Worm (Caenorhabditis elegans): ENCODE data around the gene zipt-2.2.

Gene zipt-2.2

ce11 chrIV:4265224-4265623, 30.1 kb upstream of the zipt-2.2 start, which contains the start of gene F36A4.5:
TSS of gene F36A4.5 (plus strand) at chrIV:4265524.
- no peak for TF ChIP-seq ztf-11 (tag; optimal IDR thresholded peaks at IDR 0.05)
- no peak for TF ChIP-seq swsn-7 (tag; optimal IDR thresholded peaks at IDR 0.05)
- TF ChIP-seq ceh-8 (GFP tag; optimal IDR thresholded peaks at IDR 0.05) = no peak
- no peak for TF ChIP-seq dpl-1 (GFP tag; optimal IDR thresholded peaks at IDR 0.05)
- no peak for TF ChIP-seq nhr-237 (tag; optimal IDR thresholded peaks at IDR 0.05)
- TF ChIP-seq lsy-2 (tag; optimal IDR thresholded peaks at IDR 0.05) = no peak
- no peak for TF ChIP-seq ceh-90 (tag; optimal IDR thresholded peaks at IDR 0.05)
- no peak for TF ChIP-seq nhr-77 (tag; optimal IDR thresholded peaks at IDR 0.05)
- no peak for TF ChIP-seq unc-130 (tag; optimal IDR thresholded peaks at IDR 0.05)
- TF ChIP-seq Y116A8C.19 (tag; optimal IDR thresholded peaks at IDR 0.05; ENCODE audit: borderline replicate concordance) = no peak
- no peak for TF ChIP-seq nhr-19 (GFP tag; conservative IDR thresholded peaks at IDR 0.05)
- TF ChIP-seq nhr-28 (tag; optimal IDR thresholded peaks at IDR 0.05) = no peak
- TF ChIP-seq lir-3 (tag; optimal IDR thresholded peaks at IDR 0.05; ENCODE audit: poor library complexity) = no peak
- no peak for TF ChIP-seq nhr-71 (tag; optimal IDR thresholded peaks at IDR 0.05)
- no peak for TF ChIP-seq aha-1 (tag; optimal IDR thresholded peaks at IDR 0.05)
- no peak for TF ChIP-seq hlh-4 (tag; optimal IDR thresholded peaks at IDR 0.05)
- TF ChIP-seq mdl-1 (tag; optimal IDR thresholded peaks at IDR 0.05) = no peak
- TF ChIP-seq egl-13 (tag; optimal IDR thresholded peaks at IDR 0.05) = no peak
- no peak for TF ChIP-seq aly-2 (tag; optimal IDR thresholded peaks at IDR 0.05)
- TF ChIP-seq C16A3.4 (tag; optimal IDR thresholded peaks at IDR 0.05) = no peak

ce11 chrIV:4264649-4265048, 29.5 kb upstream of the zipt-2.2 start:
- TF ChIP-seq nhr-11 (tag; optimal IDR thresholded peaks at IDR 0.05) = no peak
- peak; percentile 74 for TF ChIP-seq ceh-8 (GFP tag; optimal IDR thresholded peaks at IDR 0.05)

ce11 chrIV:4262993-4263392, 27.8 kb upstream of the zipt-2.2 start, which contains the start of gene col-33:
TSS of gene col-33 (plus strand) at chrIV:4263293.
- TF ChIP-seq ceh-88 (GFP tag; IDR thresholded peaks at IDR 0.05) (no peak), lin-14 (GFP tag; optimal IDR thresholded peaks at IDR 0.05) (no peak), ama-1 (optimal IDR thresholded peaks at IDR 0.05) (no peak)

DNA sequence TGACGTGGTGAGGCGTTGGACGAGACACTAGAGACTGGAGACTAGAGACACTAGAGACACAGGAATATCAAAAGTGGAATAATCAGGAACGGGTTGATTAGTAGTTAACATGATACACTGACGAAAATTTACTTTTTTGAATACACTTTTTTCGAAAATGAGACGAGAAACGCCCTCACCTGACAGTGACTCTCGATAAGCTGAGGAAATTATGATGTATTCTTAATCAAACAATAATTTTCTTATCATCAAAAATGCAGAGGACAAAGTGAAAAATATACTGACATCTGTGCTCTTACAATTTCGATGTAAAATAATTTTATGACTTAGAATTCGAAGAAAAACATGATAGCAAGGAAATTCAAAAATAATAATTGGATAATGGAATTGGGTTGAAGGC, 24.3 kb upstream of the zipt-2.2 start:
- TF ChIP-seq pag-3 (tag; optimal IDR thresholded peaks at IDR 0.05; ENCODE audit: borderline replicate concordance, insufficient read depth) (no peak), lin-39 (tag; optimal IDR thresholded peaks at IDR 0.05) (no peak), C16A3.4 (tag; optimal IDR thresholded peaks at IDR 0.05) (no peak), jun-1 (tag; optimal IDR thresholded peaks at IDR 0.05) (peak; percentile 38), hlh-17 (GFP tag; optimal IDR thresholded peaks at IDR 0.05; ENCODE audit: borderline replicate concordance) (no peak), elt-2 (tag; optimal IDR thresholded peaks at IDR 0.05) (peak; percentile 59)

ce11 chrIV:4254989-4255582, 19.9 kb upstream of the zipt-2.2 start:
- TF ChIP-seq lsy-2 (tag; optimal IDR thresholded peaks at IDR 0.05) (no peak), irx-1 (tag; optimal IDR thresholded peaks at IDR 0.05) (no peak), efl-1 (optimal IDR thresholded peaks at IDR 0.05) (no peak), efl-1 (GFP tag; optimal IDR thresholded peaks at IDR 0.05 in 1 of 2) (peak in 1 of 2 experiments; percentile 57), nhr-237 (tag; optimal IDR thresholded peaks at IDR 0.05) (no peak)

DNA sequence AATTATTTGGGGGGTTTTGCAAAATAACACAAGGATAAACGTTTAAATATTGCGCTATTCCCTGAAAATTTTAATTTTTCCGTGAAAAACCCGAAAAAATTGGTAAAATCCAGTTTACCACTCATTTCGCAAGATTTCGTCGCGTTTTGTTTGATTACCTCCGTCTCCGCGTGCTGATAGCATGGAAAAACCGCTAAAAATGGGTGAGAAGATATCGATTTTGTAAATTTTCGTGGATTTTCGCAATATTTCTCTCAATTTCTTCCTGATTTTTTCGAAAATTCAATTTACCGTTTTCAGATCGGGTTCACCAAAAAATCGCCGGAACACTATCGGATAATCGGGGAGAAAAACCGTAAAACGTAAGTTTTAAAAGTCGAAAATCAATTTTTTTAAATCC, 12.6 kb upstream of the zipt-2.2 start, which contains the start of gene ama-1:
Gene ama-1, plus strand, starts transcription at position 301 of the 400 bp plus-strand sequence.
- no peak for TF ChIP-seq lin-13 (GFP tag; optimal IDR thresholded peaks at IDR 0.05)
- no peak for TF ChIP-seq egl-27 (tag; optimal IDR thresholded peaks at IDR 0.05)
- TF ChIP-seq zip-4 (GFP tag; optimal IDR thresholded peaks at IDR 0.05) = no peak
- TF ChIP-seq nhr-77 (tag; optimal IDR thresholded peaks at IDR 0.05) = no peak
- TF ChIP-seq ceh-90 (tag; optimal IDR thresholded peaks at IDR 0.05) = no peak
- no peak for TF ChIP-seq xbp-1 (tag; optimal IDR thresholded peaks at IDR 0.05)
- no peak for TF ChIP-seq unc-130 (tag; optimal IDR thresholded peaks at IDR 0.05)
- TF ChIP-seq lsy-2 (tag; optimal IDR thresholded peaks at IDR 0.05) = no peak
- TF ChIP-seq F16B12.6 (tag; optimal IDR thresholded peaks at IDR 0.05) = no peak
